Worm (Caenorhabditis elegans) whole organism, L2 larva: ENCODE results near the gene nphp-4.

ENCODE experiments used
- F13H6.1 ChIP-seq: sonication (generic microtip); optimal IDR thresholded peaks from 2 replicates; lab custom pipeline; 2016; ENCODE audit warnings: missing genetic modification characterization, missing compliant biosample characterization
- crh-2 ChIP-seq: sonication (generic microtip); optimal IDR thresholded peaks from 2 replicates; lab custom pipeline; 2017; ENCODE audit warnings: missing biosample characterization, missing genetic modification characterization
- fos-1 ChIP-seq: fragments of 150-350 bp; optimal IDR thresholded peaks from 2 replicates; lab custom pipeline; 2014; ENCODE audit warnings: missing biosample characterization, missing genetic modification characterization
- lin-11 ChIP-seq: fragments of 150-350 bp; sonication (generic microtip); optimal IDR thresholded peaks from 2 replicates; lab custom pipeline; 2014; ENCODE audit warnings: missing biosample characterization, missing genetic modification characterization, inconsistent platforms, mixed read lengths
- lsy-2 ChIP-seq, 2 experiments: fragments of 150-350 bp in 1 of 2; sonication (generic microtip) in 1 of 2; optimal IDR thresholded peaks; 2 replicates each; lab custom pipeline; 2014 to 2017; ENCODE audit warnings: missing biosample characterization in 2 of 2, missing genetic modification characterization in 2 of 2
- mab-5 ChIP-seq: fragments of 150-350 bp; optimal IDR thresholded peaks from 2 replicates; lab custom pipeline; 2014; ENCODE audit warnings: missing biosample characterization, missing genetic modification characterization
- nhr-12 ChIP-seq: fragments of 150-350 bp; optimal IDR thresholded peaks from 2 replicates; lab custom pipeline; 2014; ENCODE audit warnings: missing biosample characterization, missing genetic modification characterization
- nhr-25 ChIP-seq: fragments of 150-350 bp; sonication (generic microtip); optimal IDR thresholded peaks from 3 replicates; lab custom pipeline; 2014; ENCODE audit warnings: missing biosample characterization, missing genetic modification characterization
- nhr-6 ChIP-seq: fragments of 150-350 bp; optimal IDR thresholded peaks from 2 replicates; lab custom pipeline; 2014; ENCODE audit warnings: missing biosample characterization, missing genetic modification characterization
- skn-1 ChIP-seq: sonication (generic microtip); optimal IDR thresholded peaks from 2 replicates; lab custom pipeline; 2017; ENCODE audit warnings: missing biosample characterization, missing genetic modification characterization
- snpc-4 ChIP-seq: fragments of 150-350 bp; optimal IDR thresholded peaks from 2 replicates; lab custom pipeline; 2014; ENCODE audit warnings: missing biosample characterization, missing genetic modification characterization
- unc-55 ChIP-seq: fragments of 150-350 bp; sonication (generic microtip); optimal IDR thresholded peaks from 3 replicates; lab custom pipeline; 2014; ENCODE audit warnings: missing biosample characterization, missing genetic modification reagents, missing genetic modification characterization

- peak; percentile 61 for TF ChIP-seq fos-1 (tag; lab: Kevin White, UChicago)
- TF ChIP-seq nhr-12 (tag; lab: Kevin White, UChicago): no peak
- TF ChIP-seq lsy-2 (tag; optimal IDR thresholded peaks at IDR 0.05; lab: Kevin White, UChicago): peak in 1 of 2 experiments; percentile 60
- peak; percentile 96 for TF ChIP-seq nhr-25 (tag; lab: Kevin White, UChicago)
- no peak for TF ChIP-seq snpc-4
- TF ChIP-seq F13H6.1 (tag; lab: Kevin White, UChicago): peak; percentile 79
- no peak for TF ChIP-seq unc-55
- TF ChIP-seq nhr-6 (tag; lab: Kevin White, UChicago): peak; percentile 54
- no peak for TF ChIP-seq skn-1 (tag; lab: Kevin White, UChicago)
- TF ChIP-seq mab-5 (tag; lab: Kevin White, UChicago): no peak
- TF ChIP-seq crh-2 (tag; lab: Kevin White, UChicago): peak; percentile 84
- TF ChIP-seq lin-11: no peak
Measured at ce11 chrV:11802508-11802907, 41.0 kb downstream of the nphp-4 start.
